Fruit fly (Drosophila melanogaster) whole organism: Measurements from ENCODE around the gene mud.

Source experiments
- CG8478 ChIP-seq: fragments of >200 bp; optimal IDR thresholded peaks from 2 replicates; lab custom pipeline; 2018; ENCODE audit warnings: inconsistent platforms
- Dll ChIP-seq: fragments of >200 bp; optimal IDR thresholded peaks from 2 replicates; lab custom pipeline; 2017
- EcR ChIP-seq, 2 experiments: fragments of >200 bp; optimal IDR thresholded peaks; 2 replicates each; lab custom pipeline; 2017; ENCODE audit warnings: missing biosample characterization in 2 of 2, missing genetic modification characterization in 2 of 2, missing genetic modification reagents in 2 of 2
- pan ChIP-seq: fragments of >200 bp; optimal IDR thresholded peaks from 2 replicates; lab custom pipeline; 2017
- psq ChIP-seq: fragments of >200 bp; optimal IDR thresholded peaks from 2 replicates; lab custom pipeline; 2017

DNA sequence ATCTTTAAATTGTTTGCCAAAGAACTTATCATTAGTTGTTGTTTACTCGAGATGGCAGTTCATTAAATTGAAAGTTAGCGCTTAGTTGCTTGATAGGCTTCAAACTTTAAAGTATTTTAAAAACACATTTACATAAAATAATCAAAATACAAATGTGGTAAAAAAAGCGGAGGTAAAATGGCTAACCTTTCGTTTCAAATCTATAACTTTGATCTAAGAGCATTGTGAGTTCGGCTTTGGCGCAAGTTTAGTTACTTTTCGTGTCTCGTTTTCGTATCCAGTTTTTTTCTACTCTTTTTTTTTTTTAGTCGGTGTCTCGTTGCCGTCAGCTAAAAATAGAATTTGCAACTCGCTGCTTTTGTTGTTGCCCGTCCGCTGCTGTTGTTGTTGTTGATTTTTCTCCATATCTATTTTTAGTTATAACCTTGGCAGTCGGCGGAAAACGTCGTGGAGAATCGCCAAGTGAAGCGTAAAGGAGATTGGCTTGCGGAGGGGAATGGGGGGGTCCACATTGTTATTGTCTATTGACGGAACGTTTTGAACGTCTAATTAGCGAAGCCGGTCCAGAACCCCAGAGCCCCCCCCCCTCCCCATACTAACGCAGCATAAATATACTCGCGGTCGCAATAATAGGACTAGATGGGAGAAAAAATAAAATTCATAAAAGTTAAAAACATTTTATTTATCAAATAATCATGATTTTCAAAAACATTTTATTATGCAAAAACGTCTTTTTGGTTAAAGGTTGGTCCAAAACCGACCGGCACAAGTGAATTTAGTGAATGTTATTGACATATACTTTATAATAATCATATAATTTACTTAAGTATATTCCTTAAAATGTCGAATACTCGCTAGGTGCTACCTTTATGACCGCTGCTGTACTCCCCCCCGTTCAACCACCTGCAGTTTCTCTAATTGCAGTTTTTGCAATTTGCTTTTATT, 32.8 kb upstream of the mud start:
- no peak for TF ChIP-seq pan (lab: Kevin White, UChicago)
- TF ChIP-seq Dll (lab: Kevin White, UChicago): no peak
- no peak for TF ChIP-seq psq (lab: Kevin White, UChicago)
- TF ChIP-seq EcR (GFP tag; optimal IDR thresholded peaks at IDR 0.05; lab: Kevin White, UChicago): no peak
- no peak for TF ChIP-seq CG8478 (lab: Kevin White, UChicago)
